Worm (Caenorhabditis elegans) whole organism, L2 larva: ENCODE data around the gene enpl-1.
"Not testable (repeated sequence)": the region's sequence is repeated elsewhere in the genome, so short reads cannot be mapped to it uniquely, and the experiment has no call there.

Experiments
- C34F6.9 ChIP-seq: fragments of 150-350 bp; optimal IDR thresholded peaks from 2 replicates; lab custom pipeline; 2014; ENCODE audit warnings: missing biosample characterization, missing genetic modification characterization
- Y55F3AM.14 ChIP-seq: fragments of 200-800 bp; sonication (Bioruptor generic); optimal IDR thresholded peaks from 2 replicates; lab custom pipeline; 2018; ENCODE audit warnings: mild to moderate bottlenecking, missing genetic modification characterization, missing compliant biosample characterization
- ZK546.5 ChIP-seq: sonication (generic microtip); optimal IDR thresholded peaks from 2 replicates; lab custom pipeline; 2017; ENCODE audit warnings: missing biosample characterization, missing genetic modification characterization
- alr-1 ChIP-seq: fragments of 150-350 bp; optimal IDR thresholded peaks from 2 replicates; lab custom pipeline; 2014; ENCODE audit warnings: missing biosample characterization, missing genetic modification characterization
- ama-1 ChIP-seq: fragments of 150-350 bp; optimal IDR thresholded peaks from 2 replicates; lab custom pipeline; 2018; ENCODE audit warnings: inconsistent platforms
- blmp-1 ChIP-seq: sonication (generic microtip); optimal IDR thresholded peaks from 2 replicates; lab custom pipeline; 2017; ENCODE audit warnings: missing genetic modification characterization, mild to moderate bottlenecking, missing compliant biosample characterization, antibody characterized with exemption, moderate library complexity; ENCODE audit not compliant: insufficient read depth
- ceh-16 ChIP-seq: fragments of 150-350 bp; optimal IDR thresholded peaks from 2 replicates; lab custom pipeline; 2014; ENCODE audit warnings: missing biosample characterization, missing genetic modification characterization
- dmd-4 ChIP-seq: sonication (generic microtip); optimal IDR thresholded peaks from 2 replicates; lab custom pipeline; 2017; ENCODE audit warnings: missing biosample characterization, missing genetic modification characterization
- egl-27 ChIP-seq: sonication (generic microtip); optimal IDR thresholded peaks from 3 replicates; lab custom pipeline; 2017; ENCODE audit warnings: missing biosample characterization, missing genetic modification reagents, missing genetic modification characterization
- elt-1 ChIP-seq: fragments of 150-350 bp; optimal IDR thresholded peaks from 2 replicates; lab custom pipeline; 2014; ENCODE audit warnings: missing biosample characterization, missing genetic modification characterization
- elt-3 ChIP-seq: sonication (generic microtip); optimal IDR thresholded peaks from 2 replicates; lab custom pipeline; 2017; ENCODE audit warnings: missing biosample characterization, missing genetic modification characterization
- fos-1 ChIP-seq: fragments of 150-350 bp; optimal IDR thresholded peaks from 2 replicates; lab custom pipeline; 2014; ENCODE audit warnings: missing biosample characterization, missing genetic modification characterization
- gmeb-1 ChIP-seq: fragments of 150-350 bp; optimal IDR thresholded peaks from 2 replicates; lab custom pipeline; 2014; ENCODE audit warnings: missing biosample characterization, missing genetic modification characterization
- lin-11 ChIP-seq: fragments of 150-350 bp; sonication (generic microtip); optimal IDR thresholded peaks from 2 replicates; lab custom pipeline; 2014; ENCODE audit warnings: missing biosample characterization, missing genetic modification characterization, inconsistent platforms, mixed read lengths
- lin-13 ChIP-seq: fragments of 150-350 bp; optimal IDR thresholded peaks from 2 replicates; lab custom pipeline; 2014; ENCODE audit warnings: missing biosample characterization, missing genetic modification reagents, missing genetic modification characterization
- lin-39 ChIP-seq: fragments of 150-350 bp; optimal IDR thresholded peaks from 2 replicates; lab custom pipeline; 2014; ENCODE audit warnings: missing biosample characterization, missing genetic modification reagents, missing genetic modification characterization
- lsy-2 ChIP-seq, 2 experiments: fragments of 150-350 bp in 1 of 2; sonication (generic microtip) in 1 of 2; optimal IDR thresholded peaks; 2 replicates each; lab custom pipeline; 2014 to 2017; ENCODE audit warnings: missing biosample characterization in 2 of 2, missing genetic modification characterization in 2 of 2
- mab-5 ChIP-seq: fragments of 150-350 bp; optimal IDR thresholded peaks from 2 replicates; lab custom pipeline; 2014; ENCODE audit warnings: missing biosample characterization, missing genetic modification characterization
- mbf-1 ChIP-seq: sonication (generic microtip); optimal IDR thresholded peaks from 2 replicates; lab custom pipeline; 2017; ENCODE audit warnings: missing biosample characterization, missing genetic modification characterization
- mdl-1 ChIP-seq, 2 experiments: fragments of 150-350 bp in 1 of 2; sonication (generic microtip) in 1 of 2; optimal IDR thresholded peaks; 2 replicates each; lab custom pipeline; 2017; ENCODE audit warnings: missing biosample characterization in 2 of 2, missing genetic modification characterization in 2 of 2
- nhr-10 ChIP-seq: sonication (generic microtip); optimal IDR thresholded peaks from 2 replicates; lab custom pipeline; 2017; ENCODE audit warnings: missing biosample characterization, missing genetic modification characterization
- nhr-11 ChIP-seq: fragments of 150-350 bp; optimal IDR thresholded peaks from 2 replicates; lab custom pipeline; 2014; ENCODE audit warnings: missing biosample characterization, missing genetic modification characterization
- nhr-12 ChIP-seq: fragments of 150-350 bp; optimal IDR thresholded peaks from 2 replicates; lab custom pipeline; 2014; ENCODE audit warnings: missing biosample characterization, missing genetic modification characterization
- nhr-129 ChIP-seq: fragments of 150-350 bp; optimal IDR thresholded peaks from 2 replicates; lab custom pipeline; 2014; ENCODE audit warnings: missing biosample characterization, missing genetic modification characterization
- nhr-21 ChIP-seq: fragments of 150-350 bp; optimal IDR thresholded peaks from 2 replicates; lab custom pipeline; 2014; ENCODE audit warnings: missing biosample characterization, missing genetic modification characterization
- nhr-23 ChIP-seq: fragments of 150-350 bp; optimal IDR thresholded peaks from 2 replicates; lab custom pipeline; 2014; ENCODE audit warnings: missing biosample characterization, missing genetic modification reagents, missing genetic modification characterization
- nhr-237 ChIP-seq: fragments of 150-350 bp; optimal IDR thresholded peaks from 2 replicates; lab custom pipeline; 2014; ENCODE audit warnings: missing biosample characterization, missing genetic modification characterization
- nhr-25 ChIP-seq: fragments of 150-350 bp; sonication (generic microtip); optimal IDR thresholded peaks from 3 replicates; lab custom pipeline; 2014; ENCODE audit warnings: missing biosample characterization, missing genetic modification characterization
- nhr-77 ChIP-seq: fragments of 150-350 bp; optimal IDR thresholded peaks from 2 replicates; lab custom pipeline; 2014; ENCODE audit warnings: missing biosample characterization, missing genetic modification characterization
- peb-1 ChIP-seq: fragments of 150-350 bp; optimal IDR thresholded peaks from 2 replicates; lab custom pipeline; 2014; ENCODE audit warnings: missing biosample characterization, missing genetic modification characterization
- sem-4 ChIP-seq: fragments of 150-350 bp; optimal IDR thresholded peaks from 2 replicates; lab custom pipeline; 2014; ENCODE audit warnings: missing biosample characterization, missing genetic modification reagents, missing genetic modification characterization
- skn-1 ChIP-seq: sonication (generic microtip); optimal IDR thresholded peaks from 2 replicates; lab custom pipeline; 2017; ENCODE audit warnings: missing biosample characterization, missing genetic modification characterization
- sma-3 ChIP-seq: sonication (generic microtip); optimal IDR thresholded peaks from 2 replicates; lab custom pipeline; 2016; ENCODE audit warnings: missing genetic modification reagents, missing genetic modification characterization, missing compliant biosample characterization
- sma-9 ChIP-seq, 2 experiments: fragments of 150-350 bp in 1 of 2; sonication (generic microtip) in 1 of 2; optimal IDR thresholded peaks; 2 replicates each; lab custom pipeline; 2014 to 2016; ENCODE audit warnings: missing genetic modification characterization in 2 of 2, mild to moderate bottlenecking in 1 of 2, missing biosample characterization in 1 of 2, missing compliant biosample characterization in 1 of 2, missing genetic modification reagents in 1 of 2, moderate library complexity in 1 of 2
- snpc-4 ChIP-seq: fragments of 150-350 bp; optimal IDR thresholded peaks from 2 replicates; lab custom pipeline; 2014; ENCODE audit warnings: missing biosample characterization, missing genetic modification characterization
- unc-39 ChIP-seq: fragments of 150-350 bp; optimal IDR thresholded peaks from 2 replicates; lab custom pipeline; 2014; ENCODE audit warnings: missing biosample characterization, missing genetic modification characterization
- unc-55 ChIP-seq: fragments of 150-350 bp; sonication (generic microtip); optimal IDR thresholded peaks from 3 replicates; lab custom pipeline; 2014; ENCODE audit warnings: missing biosample characterization, missing genetic modification reagents, missing genetic modification characterization
- zag-1 ChIP-seq: fragments of 150-350 bp; optimal IDR thresholded peaks from 2 replicates; lab custom pipeline; 2014; ENCODE audit warnings: missing biosample characterization, missing genetic modification characterization
- ztf-1 ChIP-seq: fragments of 200-800 bp; sonication (Bioruptor generic); conservative IDR thresholded peaks from 2 replicates; pipeline ENCODE4 v1.3.6; 2022; ENCODE audit warnings: missing genetic modification characterization, missing compliant biosample characterization
- ztf-11 ChIP-seq: sonication (generic microtip); optimal IDR thresholded peaks from 2 replicates; lab custom pipeline; 2017; ENCODE audit warnings: missing biosample characterization, missing genetic modification characterization
- ztf-4 ChIP-seq: fragments of 150-350 bp; optimal IDR thresholded peaks from 2 replicates; lab custom pipeline; 2014; ENCODE audit warnings: missing biosample characterization, missing genetic modification characterization

Gene enpl-1

ce11 chrIV:11070895-11071294 is 48.2 kb upstream of the enpl-1 start:
- TF ChIP-seq nhr-237 (tag; lab: Kevin White, UChicago) (peak; percentile 76), sma-9 (tag; optimal IDR thresholded peaks at IDR 0.05; lab: Kevin White, UChicago) (peak; percentile 59)
- not testable (repeated sequence) for TF ChIP-seq sma-9 (GFP tag; optimal IDR thresholded peaks at IDR 0.05; lab: Kevin White, UChicago)

- TF ChIP-seq elt-1 (no peak), blmp-1 (no peak), nhr-11 (tag; lab: Kevin White, UChicago) (no peak), ztf-1 (GFP tag; lab: Robert Waterston, UW) (no peak), sem-4 (no peak), lin-11 (tag; lab: Kevin White, UChicago) (no peak), sma-9 (GFP tag; optimal IDR thresholded peaks at IDR 0.05; lab: Kevin White, UChicago) (no peak), sma-9 (tag; optimal IDR thresholded peaks at IDR 0.05; lab: Kevin White, UChicago) (no peak), nhr-25 (tag; lab: Kevin White, UChicago) (no peak), ZK546.5 (tag; lab: Kevin White, UChicago) (no peak), lsy-2 (tag; optimal IDR thresholded peaks at IDR 0.05; lab: Kevin White, UChicago) (no peak), lin-39 (no peak), nhr-12 (no peak), fos-1 (tag; lab: Kevin White, UChicago) (no peak), zag-1 (no peak), snpc-4 (tag; lab: Kevin White, UChicago) (no peak), elt-3 (tag; lab: Kevin White, UChicago) (no peak), nhr-129 (no peak), skn-1 (tag; lab: Kevin White, UChicago) (no peak)
Measured at ce11 chrIV:11078482-11078881, 40.6 kb upstream of the enpl-1 start, which contains the start of gene Y5F2A.4. Y5F2A.4 (minus strand) TSS chrIV:11078582.

- no peak for TF ChIP-seq mbf-1 (tag; lab: Kevin White, UChicago)
- peak; percentile 20 for TF ChIP-seq lin-13
- peak; percentile 18 for TF ChIP-seq nhr-25 (tag; lab: Kevin White, UChicago)
- TF ChIP-seq lsy-2 (tag; optimal IDR thresholded peaks at IDR 0.05; lab: Kevin White, UChicago), result peak in 1 of 2 experiments; percentile 36
- TF ChIP-seq egl-27, result no peak
- TF ChIP-seq nhr-129, result peak; percentile 7
- TF ChIP-seq Y55F3AM.14 (GFP tag; lab: Kevin White, UChicago), result peak; percentile 21
- peak; percentile 41 for TF ChIP-seq ztf-4
- no peak for TF ChIP-seq elt-1
- peak; percentile 64 for TF ChIP-seq ama-1
Measured at ce11 chrIV:11080823-11081285, 38.2 kb upstream of the enpl-1 start, which contains the start of gene atg-7. atg-7 (minus strand) TSS chrIV:11081055.

- TF ChIP-seq nhr-129, result peak; percentile 12
- TF ChIP-seq nhr-77 (tag; lab: Kevin White, UChicago), result no peak
Measured at ce11 chrIV:11082153-11082552, 36.9 kb upstream of the enpl-1 start, which contains the start of gene let-70. let-70 (minus strand) TSS chrIV:11082253.

ce11 chrIV:11082789-11083235 is 36.3 kb upstream of the enpl-1 start:
- TF ChIP-seq snpc-4 (tag; lab: Kevin White, UChicago) (peak; percentile 62), ama-1 (peak; percentile 90), elt-1 (no peak), lsy-2 (tag; optimal IDR thresholded peaks at IDR 0.05; lab: Kevin White, UChicago) (peak; percentile 76 to 94), nhr-21 (tag; lab: Kevin White, UChicago) (peak; percentile 96), nhr-12 (no peak), C34F6.9 (tag; lab: Kevin White, UChicago) (peak; percentile 99), lin-39 (peak; percentile 25), nhr-237 (tag; lab: Kevin White, UChicago) (no peak), unc-55 (GFP tag; lab: Kevin White, UChicago) (peak; percentile 94), alr-1 (peak; percentile 62), ztf-11 (tag; lab: Kevin White, UChicago) (no peak), ceh-16 (no peak), lin-13 (peak; percentile 86), gmeb-1 (tag; lab: Kevin White, UChicago) (peak; percentile 64), peb-1 (no peak), ztf-4 (peak; percentile 91), sem-4 (peak; percentile 96), dmd-4 (no peak), fos-1 (tag; lab: Kevin White, UChicago) (peak; percentile 85), egl-27 (peak; percentile 93), mdl-1 (tag; optimal IDR thresholded peaks at IDR 0.05; lab: Kevin White, UChicago) (peak; percentile 61 to 84), nhr-77 (tag; lab: Kevin White, UChicago) (no peak), lin-11 (tag; lab: Kevin White, UChicago) (peak; percentile 94), skn-1 (tag; lab: Kevin White, UChicago) (peak; percentile 3), nhr-23 (peak; percentile 42), Y55F3AM.14 (GFP tag; lab: Kevin White, UChicago) (peak; percentile 83), mbf-1 (tag; lab: Kevin White, UChicago) (no peak), mab-5 (peak; percentile 93), unc-39 (tag; lab: Kevin White, UChicago) (peak; percentile 27), nhr-10 (no peak), zag-1 (peak; percentile 99), blmp-1 (peak; percentile 92), sma-3 (GFP tag; lab: Kevin White, UChicago) (peak; percentile 91), sma-9 (GFP tag; optimal IDR thresholded peaks at IDR 0.05; lab: Kevin White, UChicago) (peak; percentile 92), sma-9 (tag; optimal IDR thresholded peaks at IDR 0.05; lab: Kevin White, UChicago) (no peak)
